Fruit fly (Drosophila melanogaster): ENCODE data around the gene nSyb.

DNA sequence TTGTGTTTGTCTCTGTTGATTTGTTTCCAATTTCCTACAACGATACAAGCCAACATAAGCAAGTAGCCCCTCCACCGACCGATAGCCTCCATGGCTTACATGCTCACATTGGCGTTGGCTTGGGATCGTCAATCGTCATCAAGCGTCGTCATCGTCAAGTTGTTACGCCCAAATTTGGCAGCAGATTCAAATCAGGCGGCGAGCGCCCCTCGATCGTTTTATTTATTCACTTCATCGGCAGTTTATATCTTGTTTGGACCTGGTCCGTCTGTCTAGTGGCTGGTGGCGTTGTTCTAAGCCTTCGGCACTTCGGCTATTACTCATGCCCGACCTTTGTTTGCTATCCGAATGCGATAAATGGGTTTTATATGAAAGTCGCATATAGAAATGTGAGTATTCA lies 47.4 kb downstream of the nSyb start:
- no peak for TF ChIP-seq h (optimal IDR thresholded peaks at IDR 0.05)
- no peak for TF ChIP-seq insv (optimal IDR thresholded peaks at IDR 0.05)
- no peak for TF ChIP-seq Myc (optimal IDR thresholded peaks at IDR 0.05)

All from Kc167 (cell line).